Fruit fly (Drosophila melanogaster): ENCODE data around the gene CG32445.

Gene CG32445

dm6 chr3L:21679687-21680086 lies 40.5 kb downstream of the CG32445 start, which contains the start of the genes Als2 and CG11248:
TSS of gene Als2 (minus strand) at chr3L:21679755.
TSS of gene CG11248 (plus strand) at chr3L:21680050.
- TF ChIP-seq D1 (tag; optimal IDR thresholded peaks at IDR 0.05) (no peak), Pif1B (GFP tag; optimal IDR thresholded peaks at IDR 0.05) (no peak), Ets98B (GFP tag; IDR thresholded peaks at IDR 0.05) (peak; percentile 40; the same call in 1 of the 2 replicates), Snoo (tag; optimal IDR thresholded peaks at IDR 0.05) (no peak), CG14655 (GFP tag; optimal IDR thresholded peaks at IDR 0.05) (no peak), CG10348 (GFP tag; IDR thresholded peaks at IDR 0.05) (no peak), CG4496 (GFP tag; IDR thresholded peaks at IDR 0.05) (peak; percentile 69; the same call in 2 of the 3 replicates), CG8159 (tag; optimal IDR thresholded peaks at IDR 0.05) (peak; percentile 75), CG32121 (GFP tag; IDR thresholded peaks at IDR 0.05) (peak; percentile 39; the same call in 1 of the 2 replicates), CG8301 (tag; optimal IDR thresholded peaks at IDR 0.05) (no peak), gl (tag; optimal IDR thresholded peaks at IDR 0.05) (no peak), rn (GFP tag; IDR thresholded peaks at IDR 0.05) (0 out of 2 replicates have a peak, but pooled peaks have one; percentile 33), CG13204 (GFP tag; optimal IDR thresholded peaks at IDR 0.05) (no peak), CG15710 (tag; optimal IDR thresholded peaks at IDR 0.05) (peak; percentile 73), CG34367 (tag; optimal IDR thresholded peaks at IDR 0.05) (peak; percentile 48), CG9948 (tag; optimal IDR thresholded peaks at IDR 0.05) (peak; percentile 67), CG17806 (tag; optimal IDR thresholded peaks at IDR 0.05) (no peak), EcR (GFP tag; optimal IDR thresholded peaks at IDR 0.05) (no peak), CG12605 (GFP tag; IDR thresholded peaks at IDR 0.05) (no peak)

dm6 chr3L:21683942-21684341 lies 44.8 kb downstream of the CG32445 start, which contains the start of gene Sfp78E:
TSS of gene Sfp78E (minus strand) at chr3L:21684042.
- TF ChIP-seq CG9948 (tag; optimal IDR thresholded peaks at IDR 0.05) (no peak), EcR (GFP tag; optimal IDR thresholded peaks at IDR 0.05) (no peak), Pif1A (GFP tag; optimal IDR thresholded peaks at IDR 0.05) (no peak), CG12605 (GFP tag; IDR thresholded peaks at IDR 0.05) (no peak), fd96Ca (GFP tag; IDR thresholded peaks at IDR 0.05) (no peak)

DNA sequence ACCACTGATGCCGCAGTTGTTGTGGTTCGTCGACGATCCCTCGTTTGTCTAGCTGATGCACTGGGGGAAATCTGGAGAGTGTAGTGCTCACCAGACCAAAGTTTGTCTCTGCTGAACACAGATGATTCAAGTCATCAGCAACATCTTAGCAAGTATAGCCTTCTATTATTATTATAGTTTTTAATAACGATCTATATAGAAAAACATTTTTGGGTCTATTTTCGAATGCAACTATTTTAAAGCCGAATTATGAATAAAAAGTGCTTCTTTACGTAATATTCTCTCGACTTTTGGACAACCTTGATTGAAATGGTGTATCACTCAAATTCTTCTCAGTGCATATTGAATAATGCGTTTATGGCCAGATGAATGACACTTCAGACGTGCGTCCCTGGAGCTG lies 46.6 kb downstream of the CG32445 start:
- TF ChIP-seq CG4496 (GFP tag; IDR thresholded peaks at IDR 0.05): peak; percentile 47; the same call in 1 of the 3 replicates
- TF ChIP-seq CG17806 (tag; optimal IDR thresholded peaks at IDR 0.05): peak; percentile 87
- TF ChIP-seq CG13204 (GFP tag; optimal IDR thresholded peaks at IDR 0.05): peak; percentile 83
- no peak for TF ChIP-seq rn (GFP tag; IDR thresholded peaks at IDR 0.05)
- peak; percentile 74 for TF ChIP-seq Pif1A (GFP tag; optimal IDR thresholded peaks at IDR 0.05)
- peak; percentile 74 for TF ChIP-seq gl (tag; optimal IDR thresholded peaks at IDR 0.05)
- peak; percentile 88 for TF ChIP-seq CG34367 (tag; optimal IDR thresholded peaks at IDR 0.05)
- TF ChIP-seq CG14655 (GFP tag; optimal IDR thresholded peaks at IDR 0.05): peak; percentile 86
- TF ChIP-seq fd96Ca (GFP tag; IDR thresholded peaks at IDR 0.05): peak; percentile 49; the same call in 1 of the 3 replicates
- no peak for TF ChIP-seq CG10348 (GFP tag; IDR thresholded peaks at IDR 0.05)
- TF ChIP-seq Ets98B (GFP tag; IDR thresholded peaks at IDR 0.05): no peak
- TF ChIP-seq D1 (tag; optimal IDR thresholded peaks at IDR 0.05): peak; percentile 79
- TF ChIP-seq CG15710 (tag; optimal IDR thresholded peaks at IDR 0.05): peak; percentile 92
- TF ChIP-seq CG32121 (GFP tag; IDR thresholded peaks at IDR 0.05): no peak
- peak; percentile 69 for TF ChIP-seq CG8301 (tag; optimal IDR thresholded peaks at IDR 0.05)
- no peak for TF ChIP-seq CG12605 (GFP tag; IDR thresholded peaks at IDR 0.05)
- peak; percentile 94 for TF ChIP-seq CG8159 (tag; optimal IDR thresholded peaks at IDR 0.05)
- peak; percentile 82 for TF ChIP-seq EcR (GFP tag; optimal IDR thresholded peaks at IDR 0.05)
- peak; percentile 77 for TF ChIP-seq Pif1B (GFP tag; optimal IDR thresholded peaks at IDR 0.05)
- no peak for TF ChIP-seq Snoo (tag; optimal IDR thresholded peaks at IDR 0.05)
- TF ChIP-seq CG9948 (tag; optimal IDR thresholded peaks at IDR 0.05): peak; percentile 87

DNA sequence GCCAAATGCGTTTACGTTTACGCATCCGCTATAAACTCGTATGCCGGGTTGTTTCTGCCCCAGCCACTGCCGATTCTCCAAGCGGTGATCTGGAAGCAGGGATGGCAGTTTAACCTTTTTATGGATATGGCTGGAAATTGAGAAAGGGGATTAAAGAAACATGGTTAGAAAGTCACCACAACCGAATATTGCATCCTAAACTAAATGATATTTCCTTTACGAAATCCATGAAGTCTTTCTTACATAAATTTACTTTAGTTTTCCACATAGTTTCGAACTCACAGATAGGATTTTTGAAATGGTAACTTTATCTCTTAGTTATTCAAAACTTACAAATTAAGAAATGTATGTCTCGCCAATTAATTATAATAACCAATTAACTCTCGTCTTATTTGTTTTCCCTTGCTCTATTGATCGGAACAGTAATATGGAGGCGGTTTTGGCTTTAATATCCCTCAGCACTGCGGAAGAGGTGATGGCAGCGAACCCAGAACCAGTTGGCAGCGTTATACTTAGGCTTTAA lies 49.5 kb downstream of the CG32445 start:
- TF ChIP-seq D1 (tag; optimal IDR thresholded peaks at IDR 0.05) (no peak), CG9948 (tag; optimal IDR thresholded peaks at IDR 0.05) (no peak), CG12605 (GFP tag; IDR thresholded peaks at IDR 0.05) (no peak), Snoo (tag; optimal IDR thresholded peaks at IDR 0.05) (no peak), Pif1B (GFP tag; optimal IDR thresholded peaks at IDR 0.05) (no peak), CG17806 (tag; optimal IDR thresholded peaks at IDR 0.05) (no peak), rn (GFP tag; IDR thresholded peaks at IDR 0.05) (no peak), Pif1A (GFP tag; optimal IDR thresholded peaks at IDR 0.05) (no peak), CG14655 (GFP tag; optimal IDR thresholded peaks at IDR 0.05) (no peak), CG4496 (GFP tag; IDR thresholded peaks at IDR 0.05) (no peak), CG10348 (GFP tag; IDR thresholded peaks at IDR 0.05) (no peak), EcR (GFP tag; optimal IDR thresholded peaks at IDR 0.05) (no peak), fd96Ca (GFP tag; IDR thresholded peaks at IDR 0.05) (no peak), CG34367 (tag; optimal IDR thresholded peaks at IDR 0.05) (no peak), CG8301 (tag; optimal IDR thresholded peaks at IDR 0.05) (no peak), CG8159 (tag; optimal IDR thresholded peaks at IDR 0.05) (no peak), Ets98B (GFP tag; IDR thresholded peaks at IDR 0.05) (no peak)

All from whole organism, pupa.